Worm (Caenorhabditis elegans): Measurements from ENCODE around the gene fbxc-27.

DNA sequence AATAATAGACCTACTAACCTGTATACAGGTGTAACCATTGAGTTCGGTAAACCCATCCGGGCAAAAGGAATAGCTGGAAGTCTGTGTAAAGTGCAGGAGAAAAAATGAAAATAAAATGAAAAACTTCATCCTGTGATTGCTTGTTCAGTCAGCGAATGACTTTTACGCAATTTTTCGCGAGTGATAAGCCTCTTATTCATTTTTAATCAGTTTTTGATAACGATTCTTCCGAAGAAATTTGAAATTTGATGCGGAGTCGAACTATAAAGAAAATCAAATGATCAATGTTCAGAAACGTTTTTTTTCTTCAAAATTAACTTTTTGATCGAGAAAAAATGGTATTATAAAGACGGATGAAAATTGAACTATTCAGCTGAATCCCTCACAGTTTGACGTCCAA, 13.2 kb downstream of the fbxc-27 start:
- TF ChIP-seq snpc-4 (tag; optimal IDR thresholded peaks at IDR 0.05), result no peak
- no peak for TF ChIP-seq ceh-39 (tag; optimal IDR thresholded peaks at IDR 0.05)
- no peak for TF ChIP-seq nhr-76 (tag; optimal IDR thresholded peaks at IDR 0.05)
- no peak for TF ChIP-seq nhr-237 (tag; optimal IDR thresholded peaks at IDR 0.05)
- no peak for TF ChIP-seq mep-1 (tag; optimal IDR thresholded peaks at IDR 0.05)
- TF ChIP-seq pha-4 (tag; optimal IDR thresholded peaks at IDR 0.05), result no peak
- TF ChIP-seq mab-5 (tag; optimal IDR thresholded peaks at IDR 0.05), result no peak

Data from whole organism, mixed stage, embryonic.